Worm (Caenorhabditis elegans): Measurements from ENCODE around the gene ccch-2.

Gene ccch-2

ce11 chrIV:16293889-16294288, 15.9 kb downstream of the ccch-2 start:
- TF ChIP-seq unc-130 (tag; optimal IDR thresholded peaks at IDR 0.05) (no peak), hlh-17 (GFP tag; optimal IDR thresholded peaks at IDR 0.05; ENCODE audit: borderline replicate concordance) (no peak), ceh-88 (GFP tag; IDR thresholded peaks at IDR 0.05) (no peak), ama-1 (optimal IDR thresholded peaks at IDR 0.05) (no peak), zip-4 (GFP tag; optimal IDR thresholded peaks at IDR 0.05) (no peak), nhr-71 (tag; optimal IDR thresholded peaks at IDR 0.05) (no peak), ceh-63 (GFP tag; optimal IDR thresholded peaks at IDR 0.05) (no peak), elt-2 (tag; optimal IDR thresholded peaks at IDR 0.05) (peak; percentile 34), hpl-2 (GFP tag; optimal IDR thresholded peaks at IDR 0.05) (no peak), efl-1 (optimal IDR thresholded peaks at IDR 0.05) (no peak), efl-1 (GFP tag; optimal IDR thresholded peaks at IDR 0.05 in 1 of 2) (peak in 1 of 2 experiments; percentile 18), vab-15 (tag; optimal IDR thresholded peaks at IDR 0.05) (no peak)

- no peak for TF ChIP-seq nhr-90 (tag; optimal IDR thresholded peaks at IDR 0.05; ENCODE audit: poor library complexity)
- TF ChIP-seq efl-1 (optimal IDR thresholded peaks at IDR 0.05) = no peak
- TF ChIP-seq efl-1 (GFP tag; optimal IDR thresholded peaks at IDR 0.05 in 1 of 2) = no peak
- no peak for TF ChIP-seq ztf-4 (tag; optimal IDR thresholded peaks at IDR 0.05)
- no peak for TF ChIP-seq lin-15B (tag; optimal IDR thresholded peaks at IDR 0.05)
- no peak for TF ChIP-seq tlp-1 (tag; optimal IDR thresholded peaks at IDR 0.05)
- TF ChIP-seq nhr-77 (tag; optimal IDR thresholded peaks at IDR 0.05) = no peak
- TF ChIP-seq pax-3 (tag; optimal IDR thresholded peaks at IDR 0.05) = no peak
- TF ChIP-seq lin-35 (GFP tag; optimal IDR thresholded peaks at IDR 0.05) = no peak
- TF ChIP-seq alr-1 (tag; optimal IDR thresholded peaks at IDR 0.05; ENCODE audit: borderline replicate concordance) = no peak
- TF ChIP-seq blmp-1 (tag; optimal IDR thresholded peaks at IDR 0.05) = no peak
- no peak for TF ChIP-seq nhr-84 (tag; optimal IDR thresholded peaks at IDR 0.05)
- TF ChIP-seq nhr-237 (tag; optimal IDR thresholded peaks at IDR 0.05) = no peak
- TF ChIP-seq lin-14 (GFP tag; optimal IDR thresholded peaks at IDR 0.05) = no peak
- no peak for TF ChIP-seq egl-13 (tag; optimal IDR thresholded peaks at IDR 0.05)
- TF ChIP-seq nhr-85 (tag) = no peak
- no peak for TF ChIP-seq egl-27 (tag; optimal IDR thresholded peaks at IDR 0.05)
- TF ChIP-seq fkh-8 (tag; optimal IDR thresholded peaks at IDR 0.05) = no peak
- no peak for TF ChIP-seq isw-1 (GFP tag; IDR thresholded peaks at IDR 0.05)
- no peak for TF ChIP-seq lin-39 (tag; optimal IDR thresholded peaks at IDR 0.05)
- TF ChIP-seq hlh-17 (GFP tag; optimal IDR thresholded peaks at IDR 0.05; ENCODE audit: borderline replicate concordance) = no peak
Measured at ce11 chrIV:16298851-16299250, 20.8 kb downstream of the ccch-2 start, which contains the start of gene srz-72. srz-72 (plus strand) TSS chrIV:16299151.

ce11 chrIV:16306918-16307317, 28.9 kb downstream of the ccch-2 start:
- TF ChIP-seq lin-15B (tag; optimal IDR thresholded peaks at IDR 0.05) (no peak), C16A3.4 (tag; optimal IDR thresholded peaks at IDR 0.05) (no peak), mdl-1 (tag; optimal IDR thresholded peaks at IDR 0.05) (no peak), aha-1 (tag; optimal IDR thresholded peaks at IDR 0.05) (no peak), ces-1 (GFP tag; optimal IDR thresholded peaks at IDR 0.05) (no peak), nhr-28 (tag; optimal IDR thresholded peaks at IDR 0.05) (no peak), Y116A8C.19 (tag; optimal IDR thresholded peaks at IDR 0.05; ENCODE audit: borderline replicate concordance) (no peak), fos-1 (tag; optimal IDR thresholded peaks at IDR 0.05) (no peak), fkh-8 (tag; optimal IDR thresholded peaks at IDR 0.05) (no peak), nhr-90 (tag; optimal IDR thresholded peaks at IDR 0.05; ENCODE audit: poor library complexity) (no peak), swsn-7 (tag; optimal IDR thresholded peaks at IDR 0.05) (no peak), sup-37 (GFP tag; optimal IDR thresholded peaks at IDR 0.05) (no peak), vab-15 (tag; optimal IDR thresholded peaks at IDR 0.05) (no peak), egl-27 (tag; optimal IDR thresholded peaks at IDR 0.05) (no peak), dpl-1 (GFP tag; optimal IDR thresholded peaks at IDR 0.05) (no peak), unc-130 (tag; optimal IDR thresholded peaks at IDR 0.05) (no peak), xbp-1 (tag; optimal IDR thresholded peaks at IDR 0.05) (no peak), jun-1 (tag; optimal IDR thresholded peaks at IDR 0.05) (no peak), hlh-4 (tag; optimal IDR thresholded peaks at IDR 0.05) (no peak)
